Worm (Caenorhabditis elegans) whole organism, L3 larva: ENCODE measurements around the gene far-5.

Experiments
- ZK546.5 ChIP-seq: sonication (generic microtip); optimal IDR thresholded peaks from 2 replicates; lab custom pipeline; 2017; ENCODE audit warnings: missing biosample characterization, missing genetic modification characterization
- aly-2 ChIP-seq: fragments of 150-350 bp; optimal IDR thresholded peaks from 2 replicates; lab custom pipeline; 2014; ENCODE audit warnings: missing biosample characterization, missing genetic modification characterization
- ama-1 ChIP-seq: fragments of 150-350 bp; optimal IDR thresholded peaks from 2 replicates; lab custom pipeline; 2018
- ceh-16 ChIP-seq: sonication (generic microtip); optimal IDR thresholded peaks from 2 replicates; lab custom pipeline; 2017; ENCODE audit warnings: missing biosample characterization, missing genetic modification characterization
- ceh-28 ChIP-seq: fragments of 150-350 bp; optimal IDR thresholded peaks from 2 replicates; lab custom pipeline; 2014; ENCODE audit warnings: missing biosample characterization, missing genetic modification reagents, missing genetic modification characterization
- ceh-82 ChIP-seq: fragments of 150-350 bp; optimal IDR thresholded peaks from 2 replicates; lab custom pipeline; 2014; ENCODE audit warnings: missing biosample characterization, missing genetic modification characterization
- ceh-9 ChIP-seq: sonication (generic microtip); optimal IDR thresholded peaks from 2 replicates; lab custom pipeline; 2018; ENCODE audit warnings: missing biosample characterization, missing genetic modification characterization
- egl-27 ChIP-seq: sonication (generic microtip); optimal IDR thresholded peaks from 4 replicates; lab custom pipeline; 2017; ENCODE audit warnings: missing biosample characterization, missing genetic modification reagents, missing genetic modification characterization
- elt-1 ChIP-seq: fragments of 150-350 bp; optimal IDR thresholded peaks from 2 replicates; lab custom pipeline; 2014; ENCODE audit warnings: missing biosample characterization, missing genetic modification characterization
- elt-2 ChIP-seq: sonication (generic microtip); optimal IDR thresholded peaks from 2 replicates; lab custom pipeline; 2016; ENCODE audit warnings: missing genetic modification reagents, mild to moderate bottlenecking, missing genetic modification characterization, missing compliant biosample characterization
- elt-3 ChIP-seq, 3 experiments: fragments of 150-350 bp in 1 of 3; sonication (generic microtip) in 2 of 3; optimal IDR thresholded peaks; 2 replicates in 2 of 3; 4 replicates in 1 of 3; lab custom pipeline; 2014 to 2017; ENCODE audit warnings: missing biosample characterization in 3 of 3, missing genetic modification characterization in 3 of 3
- eor-1 ChIP-seq, 2 experiments: fragments of 150-350 bp; optimal IDR thresholded peaks; 2 replicates each; lab custom pipeline; 2014 to 2018; ENCODE audit warnings: missing biosample characterization in 2 of 2, missing genetic modification characterization in 2 of 2
- fkh-10 ChIP-seq: sonication (generic microtip); optimal IDR thresholded peaks from 2 replicates; lab custom pipeline; 2017; ENCODE audit warnings: missing biosample characterization, missing genetic modification reagents, missing genetic modification characterization
- fkh-2 ChIP-seq: fragments of 150-350 bp; optimal IDR thresholded peaks from 2 replicates; lab custom pipeline; 2014; ENCODE audit warnings: missing biosample characterization, missing genetic modification reagents, missing genetic modification characterization
- fos-1 ChIP-seq: fragments of 150-350 bp; optimal IDR thresholded peaks from 2 replicates; lab custom pipeline; 2014; ENCODE audit warnings: missing biosample characterization, missing genetic modification characterization
- hmg-11 ChIP-seq: sonication (generic microtip); optimal IDR thresholded peaks from 2 replicates; lab custom pipeline; 2016; ENCODE audit warnings: missing genetic modification characterization, missing compliant biosample characterization
- jun-1 ChIP-seq: fragments of 150-350 bp; optimal IDR thresholded peaks from 2 replicates; lab custom pipeline; 2014; ENCODE audit warnings: missing biosample characterization, missing genetic modification reagents, missing genetic modification characterization
- lin-15B ChIP-seq: fragments of 150-350 bp; optimal IDR thresholded peaks from 2 replicates; lab custom pipeline; 2014; ENCODE audit warnings: missing biosample characterization, missing genetic modification characterization
- lin-39 ChIP-seq: fragments of 150-350 bp; optimal IDR thresholded peaks from 2 replicates; lab custom pipeline; 2018; ENCODE audit warnings: missing biosample characterization, missing genetic modification reagents, missing genetic modification characterization
- lsy-12 ChIP-seq: sonication (generic microtip); optimal IDR thresholded peaks from 2 replicates; lab custom pipeline; 2016; ENCODE audit warnings: mild to moderate bottlenecking, missing genetic modification characterization, missing compliant biosample characterization
- mdl-1 ChIP-seq: fragments of 150-350 bp; optimal IDR thresholded peaks from 2 replicates; lab custom pipeline; 2014; ENCODE audit warnings: missing biosample characterization, missing genetic modification characterization
- nfya-1 ChIP-seq: sonication (generic microtip); optimal IDR thresholded peaks from 2 replicates; lab custom pipeline; 2017; ENCODE audit warnings: missing genetic modification characterization, mild to moderate bottlenecking, missing compliant biosample characterization, antibody characterized with exemption, moderate library complexity; ENCODE audit not compliant: insufficient read depth
- nhr-11 ChIP-seq: fragments of 150-350 bp; optimal IDR thresholded peaks from 2 replicates; lab custom pipeline; 2014; ENCODE audit warnings: missing biosample characterization, missing genetic modification characterization
- nhr-12 ChIP-seq: fragments of 150-350 bp; optimal IDR thresholded peaks from 2 replicates; lab custom pipeline; 2014; ENCODE audit warnings: missing biosample characterization, missing genetic modification characterization
- nhr-23 ChIP-seq: fragments of 150-350 bp; optimal IDR thresholded peaks from 2 replicates; lab custom pipeline; 2014; ENCODE audit warnings: missing biosample characterization, missing genetic modification reagents, missing genetic modification characterization
- nhr-237 ChIP-seq: fragments of 150-350 bp; optimal IDR thresholded peaks from 2 replicates; lab custom pipeline; 2014; ENCODE audit warnings: missing biosample characterization, missing genetic modification characterization
- nhr-25 ChIP-seq: sonication (generic microtip); optimal IDR thresholded peaks from 2 replicates; lab custom pipeline; 2017; ENCODE audit warnings: missing biosample characterization, missing genetic modification characterization
- nhr-28 ChIP-seq: fragments of 150-350 bp; optimal IDR thresholded peaks from 2 replicates; lab custom pipeline; 2014; ENCODE audit warnings: missing biosample characterization, missing genetic modification characterization
- nhr-43 ChIP-seq: sonication (generic microtip); optimal IDR thresholded peaks from 2 replicates; lab custom pipeline; 2016; ENCODE audit warnings: mild to moderate bottlenecking, missing genetic modification characterization, missing compliant biosample characterization; ENCODE audit not compliant: poor library complexity, severe bottlenecking
- pha-4 ChIP-seq: fragments of 150-350 bp; optimal IDR thresholded peaks from 2 replicates; lab custom pipeline; 2014; ENCODE audit warnings: missing biosample characterization, missing genetic modification reagents, missing genetic modification characterization
- pqm-1 ChIP-seq: fragments of 150-350 bp; optimal IDR thresholded peaks from 2 replicates; lab custom pipeline; 2017; ENCODE audit warnings: missing biosample characterization, missing genetic modification characterization, inconsistent platforms
- sea-2 ChIP-seq: fragments of 150-350 bp; sonication (generic microtip); optimal IDR thresholded peaks from 4 replicates; lab custom pipeline; 2014; ENCODE audit warnings: missing biosample characterization, missing genetic modification reagents, missing genetic modification characterization
- skn-1 ChIP-seq: fragments of 150-350 bp; optimal IDR thresholded peaks from 2 replicates; lab custom pipeline; 2014; ENCODE audit warnings: missing biosample characterization, missing genetic modification characterization
- snpc-4 ChIP-seq: fragments of 150-350 bp; optimal IDR thresholded peaks from 2 replicates; lab custom pipeline; 2014; ENCODE audit warnings: missing biosample characterization, missing genetic modification characterization
- tbx-2 ChIP-seq: sonication (generic microtip); optimal IDR thresholded peaks from 2 replicates; lab custom pipeline; 2016; ENCODE audit warnings: mild to moderate bottlenecking, missing genetic modification characterization, missing compliant biosample characterization
- unc-62 ChIP-seq: fragments of 150-350 bp; sonication (generic microtip); optimal IDR thresholded peaks from 4 replicates; lab custom pipeline; 2014; ENCODE audit warnings: missing biosample characterization, missing genetic modification reagents, missing genetic modification characterization
- ztf-4 ChIP-seq: fragments of 150-350 bp; optimal IDR thresholded peaks from 2 replicates; lab custom pipeline; 2014; ENCODE audit warnings: missing biosample characterization, missing genetic modification characterization

far-5 gene

DNA sequence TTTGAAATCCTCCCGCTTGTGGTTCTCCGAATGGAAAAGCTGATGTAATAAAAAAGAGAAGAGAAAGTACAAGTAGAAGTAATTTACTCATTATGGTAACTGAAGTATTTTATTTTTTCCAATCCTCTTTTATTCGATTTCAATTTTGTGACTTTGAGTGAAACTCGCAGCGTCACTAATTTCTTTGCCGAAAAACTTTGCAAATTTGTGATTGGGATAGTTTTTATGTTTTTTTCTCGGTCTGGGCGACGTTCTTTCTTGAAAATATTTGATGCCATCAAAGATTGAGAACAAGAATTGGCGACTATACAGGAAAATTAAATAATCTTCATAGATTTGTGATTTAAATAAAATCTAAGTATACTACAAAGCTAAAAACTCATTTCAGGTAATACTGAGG lies 4.2 kb downstream of the far-5 start, which contains the start of gene far-4:
far-4 (minus strand) TSS at position 101 of the 400 bp plus-strand sequence.
- no peak for TF ChIP-seq fkh-10 (GFP tag; lab: Kevin White, UChicago)
- no peak for TF ChIP-seq ceh-9 (tag; lab: Kevin White, UChicago)
- no peak for TF ChIP-seq ceh-82 (tag; lab: Kevin White, UChicago)
- TF ChIP-seq pqm-1 (tag; lab: Kevin White, UChicago): no peak
- no peak for TF ChIP-seq ceh-16 (tag; lab: Kevin White, UChicago)
- TF ChIP-seq, all 47 proteins: peak for 0

DNA sequence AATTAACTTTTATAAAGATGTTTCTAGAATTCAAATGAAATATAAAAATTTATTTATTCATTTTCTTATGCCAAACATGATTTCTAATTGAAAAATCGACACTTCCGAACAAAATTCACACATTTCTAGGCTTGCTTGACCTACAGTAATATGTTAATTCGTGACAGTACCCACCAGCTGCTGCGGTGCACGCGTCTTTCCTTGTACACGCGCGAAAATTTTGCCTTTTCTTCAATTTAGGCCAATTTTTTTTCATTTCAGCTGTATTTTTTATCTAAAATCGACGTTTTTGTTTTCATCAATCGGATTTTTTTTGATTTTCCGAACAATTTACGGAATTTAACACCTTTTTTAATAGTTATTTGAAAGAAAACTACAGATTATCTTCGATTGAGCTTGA lies 4.7 kb downstream of the far-5 start:
- TF ChIP-seq mdl-1: no peak
- no peak for TF ChIP-seq lin-39 (tag; lab: Kevin White, UChicago)
- TF ChIP-seq unc-62 (GFP tag; lab: Kevin White, UChicago): no peak
- TF ChIP-seq ZK546.5 (tag; lab: Kevin White, UChicago): no peak
- no peak for TF ChIP-seq lsy-12 (tag; lab: Kevin White, UChicago)
- TF ChIP-seq nhr-23 (tag; lab: Kevin White, UChicago): no peak
- TF ChIP-seq nhr-11: no peak
- TF ChIP-seq eor-1 (tag; optimal IDR thresholded peaks at IDR 0.05; lab: Kevin White, UChicago): no peak
- TF ChIP-seq pha-4 (tag; lab: Kevin White, UChicago): no peak
- TF ChIP-seq nhr-12: no peak
- TF ChIP-seq ceh-28: no peak
- TF ChIP-seq nfya-1 (tag; lab: Kevin White, UChicago): no peak
- no peak for TF ChIP-seq elt-2 (tag; lab: Kevin White, UChicago)

DNA sequence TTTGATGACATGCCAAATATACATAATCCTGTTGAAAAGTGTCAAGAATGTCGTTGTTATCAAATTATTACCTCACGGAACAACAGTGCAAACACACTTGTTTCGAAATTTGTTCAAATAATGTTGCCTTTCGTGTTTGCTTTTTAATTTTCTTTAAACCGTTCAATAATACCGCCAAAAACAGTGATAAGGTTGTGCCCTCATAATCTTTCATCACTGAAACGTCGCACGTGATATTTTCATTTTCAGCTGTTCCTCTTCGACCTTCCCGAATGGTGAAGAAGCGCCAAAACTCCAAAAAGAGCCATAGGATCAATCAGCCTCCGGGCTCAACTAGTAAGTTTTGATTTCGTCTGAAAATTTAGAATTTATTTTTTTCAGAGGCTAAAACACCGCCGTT lies 6.7 kb downstream of the far-5 start, which contains the start of gene inft-2:
inft-2 (plus strand) TSS at position 248 of the 400 bp plus-strand sequence.
- TF ChIP-seq elt-2 (tag; lab: Kevin White, UChicago) (peak; percentile 61), pqm-1 (tag; lab: Kevin White, UChicago) (peak; percentile 27), pha-4 (tag; lab: Kevin White, UChicago) (peak; percentile 12), aly-2 (tag; lab: Kevin White, UChicago) (no peak), egl-27 (tag; lab: Kevin White, UChicago) (no peak)

DNA sequence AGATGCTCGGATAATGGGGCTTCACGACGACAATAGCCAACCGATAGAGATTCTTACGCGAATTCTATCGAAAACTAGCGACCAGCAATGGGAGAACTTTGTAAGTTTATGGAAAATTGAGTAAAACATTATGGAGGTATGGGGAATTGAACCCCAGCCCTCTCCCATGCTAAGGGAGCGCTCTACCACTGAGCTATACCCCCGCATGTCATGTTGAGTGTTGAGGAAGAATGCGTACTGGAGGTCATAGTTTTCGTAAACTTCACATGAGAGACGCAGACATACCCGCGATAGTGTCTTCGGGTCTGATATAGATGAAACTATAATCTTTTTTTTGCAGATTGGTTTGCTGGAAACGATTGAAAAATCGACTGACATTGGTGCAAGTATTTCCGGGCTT lies 8.0 kb downstream of the far-5 start:
- TF ChIP-seq elt-3 (tag; optimal IDR thresholded peaks at IDR 0.05; lab: Kevin White, UChicago) (no peak), elt-2 (tag; lab: Kevin White, UChicago) (peak; percentile 61), elt-1 (no peak), nhr-43 (peak; percentile 89), snpc-4 (tag; lab: Kevin White, UChicago) (peak; percentile 36), pha-4 (tag; lab: Kevin White, UChicago) (peak; percentile 66), nhr-237 (tag; lab: Kevin White, UChicago) (no peak), nhr-25 (tag; lab: Kevin White, UChicago) (peak; percentile 75), nhr-23 (tag; lab: Kevin White, UChicago) (peak; percentile 41), lin-39 (tag; lab: Kevin White, UChicago) (peak; percentile 85), skn-1 (tag; lab: Kevin White, UChicago) (peak; percentile 11), fos-1 (tag; lab: Kevin White, UChicago) (no peak), unc-62 (GFP tag; lab: Kevin White, UChicago) (no peak), lsy-12 (tag; lab: Kevin White, UChicago) (peak; percentile 52), tbx-2 (peak; percentile 43), fkh-10 (GFP tag; lab: Kevin White, UChicago) (no peak), aly-2 (tag; lab: Kevin White, UChicago) (no peak), hmg-11 (tag; lab: Kevin White, UChicago) (peak; percentile 88), lin-15B (tag; lab: Kevin White, UChicago) (peak; percentile 26), ztf-4 (tag; lab: Kevin White, UChicago) (peak; percentile 2), pqm-1 (tag; lab: Kevin White, UChicago) (peak; percentile 9), jun-1 (tag; lab: Kevin White, UChicago) (peak; percentile 34), ceh-82 (tag; lab: Kevin White, UChicago) (no peak)

DNA sequence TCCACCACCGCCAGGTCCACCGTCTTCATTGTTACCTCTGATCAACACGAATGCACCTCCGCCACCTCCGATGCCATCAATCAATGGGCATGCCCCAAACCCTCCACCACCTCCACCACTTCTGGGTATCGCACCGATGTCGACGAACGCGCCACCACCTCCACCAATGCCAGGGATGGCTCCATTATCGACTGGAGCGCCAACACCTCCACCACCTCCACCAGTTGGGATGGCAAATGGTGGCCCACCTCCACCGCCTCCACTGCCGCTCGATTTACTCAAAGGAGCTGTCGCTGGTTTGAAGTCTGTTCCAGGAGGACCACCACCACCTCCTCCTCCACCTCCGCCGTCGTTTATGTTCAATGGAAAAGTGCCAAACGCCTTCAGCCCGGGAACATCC lies 9.0 kb downstream of the far-5 start:
- TF ChIP-seq hmg-11 (tag; lab: Kevin White, UChicago) (no peak), jun-1 (tag; lab: Kevin White, UChicago) (no peak), ama-1 (lab: Kevin White, UChicago) (no peak), pha-4 (tag; lab: Kevin White, UChicago) (no peak), sea-2 (no peak), elt-1 (no peak), lin-39 (tag; lab: Kevin White, UChicago) (no peak), elt-2 (tag; lab: Kevin White, UChicago) (no peak), nhr-237 (tag; lab: Kevin White, UChicago) (no peak), eor-1 (tag; optimal IDR thresholded peaks at IDR 0.05; lab: Kevin White, UChicago) (no peak), nhr-43 (no peak), nhr-28 (tag; lab: Kevin White, UChicago) (no peak), mdl-1 (no peak), ceh-9 (tag; lab: Kevin White, UChicago) (no peak), tbx-2 (no peak), fkh-2 (no peak)
